Worm (Caenorhabditis elegans) whole organism, L3 larva: ENCODE results near the gene ndc-80.

ENCODE experiments used
- ceh-9 ChIP-seq: sonication (generic microtip); optimal IDR thresholded peaks from 2 replicates; lab custom pipeline; 2018; ENCODE audit warnings: missing biosample characterization, missing genetic modification characterization
- egl-27 ChIP-seq: sonication (generic microtip); optimal IDR thresholded peaks from 4 replicates; lab custom pipeline; 2017; ENCODE audit warnings: missing biosample characterization, missing genetic modification reagents, missing genetic modification characterization
- nhr-11 ChIP-seq: fragments of 150-350 bp; optimal IDR thresholded peaks from 2 replicates; lab custom pipeline; 2014; ENCODE audit warnings: missing biosample characterization, missing genetic modification characterization
- nhr-12 ChIP-seq: fragments of 150-350 bp; optimal IDR thresholded peaks from 2 replicates; lab custom pipeline; 2014; ENCODE audit warnings: missing biosample characterization, missing genetic modification characterization
- pqm-1 ChIP-seq: fragments of 150-350 bp; optimal IDR thresholded peaks from 2 replicates; lab custom pipeline; 2017; ENCODE audit warnings: missing biosample characterization, missing genetic modification characterization, inconsistent platforms
- unc-62 ChIP-seq: fragments of 150-350 bp; sonication (generic microtip); optimal IDR thresholded peaks from 4 replicates; lab custom pipeline; 2014; ENCODE audit warnings: missing biosample characterization, missing genetic modification reagents, missing genetic modification characterization
- zag-1 ChIP-seq: fragments of 150-350 bp; optimal IDR thresholded peaks from 2 replicates; lab custom pipeline; 2014; ENCODE audit warnings: missing biosample characterization, missing genetic modification characterization

DNA sequence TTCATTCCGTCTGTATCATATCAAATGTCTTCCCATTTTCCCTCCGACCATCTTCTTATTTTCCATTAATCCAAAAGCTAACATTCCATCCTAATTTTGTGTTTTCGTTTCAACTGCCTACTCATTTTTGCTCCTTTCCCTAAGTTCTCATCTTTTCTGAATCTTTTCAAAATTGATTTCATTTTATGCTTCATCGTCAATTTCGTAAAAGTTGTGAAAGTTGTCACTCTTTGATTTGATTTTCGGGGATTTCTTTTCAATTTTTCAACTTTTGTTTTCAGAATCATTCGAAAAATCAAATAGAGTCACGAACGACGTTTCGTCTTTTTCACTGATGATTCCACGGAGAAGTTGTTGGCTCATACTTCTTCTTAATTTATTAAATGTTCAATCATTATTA lies 18.4 kb upstream of the ndc-80 start, which contains the start of gene cwn-2:
- TF ChIP-seq zag-1 (tag; lab: Kevin White, UChicago) (no peak), nhr-12 (tag; lab: Kevin White, UChicago) (no peak), nhr-11 (tag; lab: Kevin White, UChicago) (no peak), ceh-9 (tag; lab: Kevin White, UChicago) (no peak), pqm-1 (tag; lab: Kevin White, UChicago) (no peak), egl-27 (no peak), unc-62 (GFP tag; lab: Kevin White, UChicago) (no peak)
